Worm (Caenorhabditis elegans) whole organism, midembryonic: Measurements from ENCODE around the gene ZC239.4.

Source experiments
- cog-1 ChIP-seq: sonication (generic microtip); optimal IDR thresholded peaks from 2 replicates; lab custom pipeline; 2016; ENCODE audit warnings: missing genetic modification characterization, missing compliant biosample characterization
- flt-1 ChIP-seq: fragments of 200-800 bp; sonication (Bioruptor generic); IDR thresholded peaks from 2 replicates; pipeline ENCODE4 v1.3.6; 2022; ENCODE audit warnings: missing genetic modification characterization, missing compliant biosample characterization
- klf-2 ChIP-seq: fragments of 200-800 bp; sonication (Bioruptor generic); conservative IDR thresholded peaks from 2 replicates; pipeline ENCODE4 v1.3.6; 2022; ENCODE audit warnings: missing genetic modification reagents, missing genetic modification characterization, missing compliant biosample characterization
- med-1 ChIP-seq: sonication (generic microtip); optimal IDR thresholded peaks from 2 replicates; lab custom pipeline; 2017; ENCODE audit warnings: missing genetic modification characterization, mild to moderate bottlenecking, missing compliant biosample characterization, antibody characterized with exemption, missing genetic modification reagents; ENCODE audit not compliant: insufficient read depth
- ref-1 ChIP-seq: fragments of 200-800 bp; sonication (Bioruptor generic); conservative IDR thresholded peaks from 2 replicates; pipeline ENCODE4 v1.3.6; 2022; ENCODE audit warnings: missing genetic modification reagents, missing genetic modification characterization, missing compliant biosample characterization
- tab-1 ChIP-seq: fragments of 200-800 bp; sonication (Bioruptor generic); IDR thresholded peaks from 2 replicates; pipeline ENCODE4 v1.3.6; 2022; ENCODE audit warnings: missing genetic modification characterization, missing compliant biosample characterization
- ztf-23 ChIP-seq: fragments of 200-800 bp; sonication (Bioruptor generic); IDR thresholded peaks from 2 replicates; pipeline ENCODE4 v1.3.6; 2022; ENCODE audit warnings: missing genetic modification reagents, missing genetic modification characterization, missing compliant biosample characterization

ce11 chrII:3213898-3214297 lies at the start of gene ZC239.4:
- no peak for TF ChIP-seq ztf-23 (GFP tag; lab: Robert Waterston, UW)
- TF ChIP-seq ref-1 = no peak
- TF ChIP-seq med-1 = no peak
- TF ChIP-seq klf-2 (GFP tag; lab: Robert Waterston, UW) = no peak
- no peak for TF ChIP-seq cog-1 (tag; lab: Kevin White, UChicago)
- no peak for TF ChIP-seq tab-1 (GFP tag; lab: Robert Waterston, UW)
- no peak for TF ChIP-seq flt-1 (GFP tag; lab: Robert Waterston, UW)
